Worm (Caenorhabditis elegans) whole organism, mixed stage, embryonic: ENCODE data around the gene lpl-1.

Experiments used
- bed-3 ChIP-seq: fragments of 200-800 bp; sonication (Bioruptor generic); optimal IDR thresholded peaks from 3 replicates; lab custom pipeline; 2018; ENCODE audit warnings: mild to moderate bottlenecking, missing genetic modification characterization, moderate library complexity, missing compliant biosample characterization
- blmp-1 ChIP-seq: fragments of 150-350 bp; optimal IDR thresholded peaks from 2 replicates; lab custom pipeline; 2014; ENCODE audit warnings: missing biosample characterization, missing genetic modification characterization
- ceh-39 ChIP-seq: fragments of 150-350 bp; optimal IDR thresholded peaks from 2 replicates; lab custom pipeline; 2014; ENCODE audit warnings: missing biosample characterization, missing genetic modification characterization
- ceh-43 ChIP-seq: fragments of 200-800 bp; sonication (Bioruptor generic); optimal IDR thresholded peaks from 2 replicates; lab custom pipeline; 2018; ENCODE audit warnings: mild to moderate bottlenecking, missing genetic modification characterization, moderate library complexity, missing compliant biosample characterization
- ces-1 ChIP-seq: fragments of 150-350 bp; optimal IDR thresholded peaks from 2 replicates; lab custom pipeline; 2014; ENCODE audit warnings: missing biosample characterization, missing genetic modification reagents, missing genetic modification characterization
- cnd-1 ChIP-seq: fragments of 200-800 bp; sonication (Bioruptor generic); optimal IDR thresholded peaks from 2 replicates; lab custom pipeline; 2018; ENCODE audit warnings: mild to moderate bottlenecking, missing genetic modification characterization, missing compliant biosample characterization
- drap-1 ChIP-seq: fragments of 200-800 bp; sonication (Bioruptor generic); optimal IDR thresholded peaks from 3 replicates; lab custom pipeline; 2018; ENCODE audit warnings: mild to moderate bottlenecking, missing genetic modification characterization, missing compliant biosample characterization
- elt-1 ChIP-seq: sonication (generic microtip); optimal IDR thresholded peaks from 2 replicates; lab custom pipeline; 2017; ENCODE audit warnings: missing genetic modification characterization, mild to moderate bottlenecking, missing compliant biosample characterization, antibody characterized with exemption, moderate library complexity, borderline replicate concordance; ENCODE audit not compliant: insufficient read depth
- flh-1 ChIP-seq: fragments of 200-800 bp; sonication (Bioruptor generic); optimal IDR thresholded peaks from 2 replicates; lab custom pipeline; 2018; ENCODE audit warnings: mild to moderate bottlenecking, missing genetic modification characterization, moderate library complexity, missing compliant biosample characterization
- ham-2 ChIP-seq: fragments of 200-800 bp; sonication (Bioruptor generic); optimal IDR thresholded peaks from 2 replicates; lab custom pipeline; 2018; ENCODE audit warnings: mild to moderate bottlenecking, missing genetic modification characterization, missing compliant biosample characterization
- hlh-1 ChIP-seq: fragments of 150-350 bp; optimal IDR thresholded peaks from 2 replicates; lab custom pipeline; 2014; ENCODE audit warnings: missing biosample characterization, missing genetic modification reagents, missing genetic modification characterization
- lin-13 ChIP-seq: fragments of 150-350 bp; optimal IDR thresholded peaks from 2 replicates; lab custom pipeline; 2014; ENCODE audit warnings: missing biosample characterization, missing genetic modification characterization
- lin-32 ChIP-seq: fragments of 200-800 bp; sonication (Bioruptor generic); optimal IDR thresholded peaks from 2 replicates; lab custom pipeline; 2018; ENCODE audit warnings: mild to moderate bottlenecking, missing genetic modification characterization, missing compliant biosample characterization
- lsy-2 ChIP-seq: fragments of 150-350 bp; optimal IDR thresholded peaks from 2 replicates; lab custom pipeline; 2014; ENCODE audit warnings: missing biosample characterization, missing genetic modification characterization
- mab-5 ChIP-seq: fragments of 150-350 bp; optimal IDR thresholded peaks from 2 replicates; lab custom pipeline; 2014; ENCODE audit warnings: missing biosample characterization, missing genetic modification characterization
- mep-1 ChIP-seq: fragments of 150-350 bp; optimal IDR thresholded peaks from 2 replicates; lab custom pipeline; 2017; ENCODE audit warnings: missing biosample characterization, missing genetic modification reagents, missing genetic modification characterization, inconsistent platforms
- mls-2 ChIP-seq: sonication (generic microtip); optimal IDR thresholded peaks from 2 replicates; lab custom pipeline; 2016; ENCODE audit warnings: mild to moderate bottlenecking, missing genetic modification characterization, moderate library complexity, missing compliant biosample characterization
- nhr-12 ChIP-seq: fragments of 150-350 bp; optimal IDR thresholded peaks from 2 replicates; lab custom pipeline; 2014; ENCODE audit warnings: missing biosample characterization, missing genetic modification characterization
- nhr-2 ChIP-seq: fragments of 150-350 bp; optimal IDR thresholded peaks from 2 replicates; lab custom pipeline; 2014; ENCODE audit warnings: missing biosample characterization, missing genetic modification characterization
- nhr-237 ChIP-seq: fragments of 150-350 bp; optimal IDR thresholded peaks from 2 replicates; lab custom pipeline; 2014; ENCODE audit warnings: missing biosample characterization, missing genetic modification characterization
- nhr-28 ChIP-seq: fragments of 150-350 bp; optimal IDR thresholded peaks from 2 replicates; lab custom pipeline; 2014; ENCODE audit warnings: missing biosample characterization, missing genetic modification characterization
- pha-4 ChIP-seq: fragments of 150-350 bp; optimal IDR thresholded peaks from 2 replicates; lab custom pipeline; 2018; ENCODE audit warnings: missing biosample characterization, missing genetic modification reagents, missing genetic modification characterization
- sem-2 ChIP-seq: fragments of 200-800 bp; sonication (Bioruptor generic); optimal IDR thresholded peaks from 2 replicates; lab custom pipeline; 2018; ENCODE audit warnings: mild to moderate bottlenecking, missing genetic modification characterization, missing compliant biosample characterization
- snpc-4 ChIP-seq: fragments of 150-350 bp; optimal IDR thresholded peaks from 2 replicates; lab custom pipeline; 2014; ENCODE audit warnings: missing biosample characterization, missing genetic modification characterization
- sptf-1 ChIP-seq: sonication (generic microtip); optimal IDR thresholded peaks from 2 replicates; lab custom pipeline; 2017; ENCODE audit warnings: mild to moderate bottlenecking, missing genetic modification characterization, moderate library complexity, missing compliant biosample characterization
- unc-120 ChIP-seq: sonication (generic microtip); optimal IDR thresholded peaks from 2 replicates; lab custom pipeline; 2017; ENCODE audit warnings: missing genetic modification characterization, missing compliant biosample characterization; ENCODE audit not compliant: poor library complexity, severe bottlenecking
- unc-39 ChIP-seq: fragments of 150-350 bp; optimal IDR thresholded peaks from 2 replicates; lab custom pipeline; 2014; ENCODE audit warnings: missing biosample characterization, missing genetic modification characterization
- unc-62 ChIP-seq: fragments of 150-350 bp; optimal IDR thresholded peaks from 2 replicates; lab custom pipeline; 2014; ENCODE audit warnings: missing biosample characterization, missing genetic modification reagents, missing genetic modification characterization
- ztf-11 ChIP-seq: fragments of 150-350 bp; optimal IDR thresholded peaks from 2 replicates; lab custom pipeline; 2014; ENCODE audit warnings: missing biosample characterization, missing genetic modification characterization

Gene lpl-1

DNA sequence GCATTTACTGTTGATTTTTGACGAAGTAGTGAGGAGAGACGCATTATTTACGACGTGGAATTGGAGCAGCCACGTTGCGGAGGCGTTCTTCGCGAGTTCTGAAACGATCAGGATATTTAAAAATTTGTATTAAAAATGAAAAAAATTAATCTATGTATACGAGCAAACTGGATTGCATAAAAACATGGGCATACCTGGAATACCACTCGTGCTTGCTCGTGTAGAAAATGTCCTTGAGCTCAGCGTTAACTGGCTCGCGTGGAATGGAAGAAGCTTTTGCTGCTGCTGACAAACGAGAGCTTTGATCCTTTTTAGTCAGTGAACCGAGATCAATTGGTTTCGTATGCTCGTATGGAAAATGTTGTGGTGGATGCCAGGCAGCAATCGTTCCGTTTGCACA lies at the start of gene lpl-1:
lpl-1 (minus strand) TSS at position 101 of the 400 bp plus-strand sequence.
- TF ChIP-seq mab-5, result no peak
- no peak for TF ChIP-seq ceh-39 (tag; lab: Kevin White, UChicago)
- TF ChIP-seq sem-2 (GFP tag; lab: Kevin White, UChicago), result no peak
- no peak for TF ChIP-seq nhr-28 (tag; lab: Kevin White, UChicago)

- TF ChIP-seq ceh-43 (no peak), unc-120 (tag; lab: Kevin White, UChicago) (no peak), pha-4 (no peak), drap-1 (GFP tag; lab: Kevin White, UChicago) (no peak), ces-1 (GFP tag; lab: Kevin White, UChicago) (no peak), lin-13 (tag; lab: Kevin White, UChicago) (no peak), ham-2 (GFP tag; lab: Kevin White, UChicago) (no peak), blmp-1 (no peak), hlh-1 (tag; lab: Kevin White, UChicago) (no peak), elt-1 (tag; lab: Kevin White, UChicago) (no peak), sem-2 (GFP tag; lab: Kevin White, UChicago) (no peak), mls-2 (tag; lab: Kevin White, UChicago) (no peak), snpc-4 (tag; lab: Kevin White, UChicago) (no peak), lin-32 (GFP tag; lab: Kevin White, UChicago) (no peak), unc-62 (no peak)
Observed at ce11 chrIV:9140172-9140805, 46.5 kb upstream of the lpl-1 start.

DNA sequence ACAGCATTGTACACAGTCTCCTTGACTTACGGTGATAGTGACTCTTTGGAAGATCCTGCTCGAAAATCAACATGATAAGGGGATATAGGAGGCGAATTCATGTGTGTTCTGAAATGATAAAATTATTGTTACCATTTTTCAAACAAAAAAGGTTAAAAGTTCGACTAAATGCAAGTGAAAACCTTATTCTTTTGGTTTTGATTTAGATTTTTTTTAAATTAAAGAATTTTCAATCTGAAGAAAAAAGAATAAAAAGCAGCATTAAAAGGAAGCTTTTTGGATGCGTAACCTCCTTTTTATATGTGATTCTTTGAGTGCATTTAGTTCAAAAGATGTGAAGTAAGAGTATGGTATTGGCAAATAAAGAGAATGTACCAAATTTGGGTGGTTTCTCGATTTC lies 41.5 kb upstream of the lpl-1 start, which contains the start of gene delm-1:
delm-1 (minus strand) TSS at position 101 of the 400 bp plus-strand sequence.
- TF ChIP-seq sem-2 (GFP tag; lab: Kevin White, UChicago), result no peak
- no peak for TF ChIP-seq nhr-2 (tag; lab: Kevin White, UChicago)
- TF ChIP-seq snpc-4 (tag; lab: Kevin White, UChicago), result no peak

ce11 chrIV:9130605-9131004 lies 36.8 kb upstream of the lpl-1 start:
- TF ChIP-seq mls-2 (tag; lab: Kevin White, UChicago) (no peak), flh-1 (GFP tag; lab: Kevin White, UChicago) (no peak), lin-13 (tag; lab: Kevin White, UChicago) (no peak), sem-2 (GFP tag; lab: Kevin White, UChicago) (no peak), unc-39 (tag; lab: Kevin White, UChicago) (no peak), ceh-43 (no peak), cnd-1 (tag; lab: Kevin White, UChicago) (no peak), nhr-28 (tag; lab: Kevin White, UChicago) (no peak), bed-3 (GFP tag; lab: Kevin White, UChicago) (no peak)
- TF ChIP-seq, all 35 proteins: peak for 0

DNA sequence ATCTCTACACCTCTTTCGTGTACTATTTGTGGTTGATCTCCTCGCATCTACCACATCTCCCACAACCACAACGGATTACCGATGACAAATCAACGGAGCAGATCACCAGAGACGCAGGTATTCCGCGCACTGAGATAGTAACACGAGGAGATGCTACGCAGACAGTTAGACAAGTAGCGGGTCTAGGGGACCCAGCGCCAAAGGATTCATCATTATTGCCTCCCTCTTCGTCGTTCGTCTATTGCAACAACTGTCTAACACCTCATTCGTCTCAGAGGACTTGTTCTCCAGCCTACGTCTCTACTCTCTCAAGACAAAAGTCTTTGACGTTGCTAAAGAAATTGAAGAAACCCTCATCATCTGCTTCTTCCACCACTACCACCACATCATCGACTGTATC lies 27.7 kb upstream of the lpl-1 start:
- TF ChIP-seq lin-32 (GFP tag; lab: Kevin White, UChicago) (no peak), ham-2 (GFP tag; lab: Kevin White, UChicago) (no peak), unc-62 (no peak), nhr-12 (tag; lab: Kevin White, UChicago) (no peak), mab-5 (no peak), nhr-237 (tag; lab: Kevin White, UChicago) (no peak), blmp-1 (no peak), flh-1 (GFP tag; lab: Kevin White, UChicago) (no peak), nhr-28 (tag; lab: Kevin White, UChicago) (no peak), mep-1 (tag; lab: Kevin White, UChicago) (peak; percentile 4), mls-2 (tag; lab: Kevin White, UChicago) (no peak), sptf-1 (tag; lab: Kevin White, UChicago) (no peak), ztf-11 (tag; lab: Kevin White, UChicago) (no peak), hlh-1 (tag; lab: Kevin White, UChicago) (peak; percentile 54), lsy-2 (tag; lab: Kevin White, UChicago) (no peak), unc-120 (tag; lab: Kevin White, UChicago) (no peak)
